ENCODE assay signal across 3 fruit fly cellular contexts in the genomic region with DNA sequence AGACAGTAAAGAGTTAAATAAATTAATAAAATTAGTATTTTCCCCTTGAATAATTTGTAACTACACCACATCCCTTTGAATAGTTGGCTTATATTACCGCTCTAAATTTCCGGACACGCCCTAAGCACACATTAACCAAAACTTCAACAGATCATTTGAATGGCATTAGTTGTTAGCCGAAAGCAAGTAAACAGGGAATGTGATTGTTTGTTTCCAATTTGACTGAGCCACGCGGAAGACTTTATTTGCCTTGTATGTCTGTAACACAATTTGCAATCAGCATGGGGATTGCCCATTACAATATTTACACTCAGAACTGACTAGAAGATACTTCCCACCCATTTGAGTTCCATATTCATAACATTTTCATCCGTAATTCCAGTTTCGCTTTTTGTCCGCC.
TF ChIP-seq lines count a peak whose summit lies in the region.

No protein-coding gene starts in this region.

- no peak for TF ChIP-seq CTCF in whole organism, embryonic (GFP tag; optimal IDR thresholded peaks at IDR 0.05; lab: Kevin White, UChicago)

TF ChIP-seq in whole organism, adult, 20 proteins besides CTCF, POLR2A, EP300 and RAD21:
- TF ChIP-seq CG12768 (GFP tag; optimal IDR thresholded peaks at IDR 0.05; lab: Kevin White, UChicago) (no peak), CG7101 (tag; optimal IDR thresholded peaks at IDR 0.05; lab: Kevin White, UChicago) (no peak), kay (GFP tag; lab: Kevin White, UChicago; ENCODE audit: borderline replicate concordance) (peak; percentile 40)
TF ChIP-seq in whole organism, adult: peak in this region for 1.

TF ChIP-seq in whole organism, embryonic, 481 proteins besides CTCF, POLR2A, EP300 and RAD21 (continues in another document):
- TF ChIP-seq CG15011 (GFP tag; optimal IDR thresholded peaks at IDR 0.05; lab: Kevin White, UChicago) (peak; percentile 46), CHES-1-like (GFP tag; optimal IDR thresholded peaks at IDR 0.05; lab: Kevin White, UChicago) (peak; percentile 16), CG18011 (GFP tag; optimal IDR thresholded peaks at IDR 0.05; lab: Kevin White, UChicago) (peak; percentile 13), CG5180 (GFP tag; optimal IDR thresholded peaks at IDR 0.05; lab: Kevin White, UChicago) (peak; percentile 12), CG7987 (GFP tag; optimal IDR thresholded peaks at IDR 0.05; lab: Kevin White, UChicago) (peak; percentile 48), sob (GFP tag; IDR thresholded peaks at IDR 0.05; lab: Robert Waterston, UW) (peak; percentile 40; the same call in 1 of the 2 replicates), sens (GFP tag; lab: Kevin White, UChicago) (peak; percentile 73), sc (optimal IDR thresholded peaks at IDR 0.05; lab: Kevin White, UChicago) (no peak), sc (GFP tag; optimal IDR thresholded peaks at IDR 0.05; lab: Kevin White, UChicago) (peak; percentile 1), CG13296 (GFP tag; optimal IDR thresholded peaks at IDR 0.05; lab: Kevin White, UChicago) (peak; percentile 77), fd3F (GFP tag; optimal IDR thresholded peaks at IDR 0.05; lab: Kevin White, UChicago) (peak; percentile 50), CG10209 (GFP tag; optimal IDR thresholded peaks at IDR 0.05; lab: Kevin White, UChicago) (peak; percentile 41), ind (GFP tag; optimal IDR thresholded peaks at IDR 0.05; lab: Kevin White, UChicago) (no peak), grau (tag; optimal IDR thresholded peaks at IDR 0.05; lab: Kevin White, UChicago) (peak; percentile 16), p53 (GFP tag; optimal IDR thresholded peaks at IDR 0.05; lab: Kevin White, UChicago) (no peak), Rfx (GFP tag; IDR thresholded peaks at IDR 0.05; lab: Robert Waterston, UW) (peak; percentile 51; the same call in 1 of the 2 replicates), CG4328 (GFP tag; optimal IDR thresholded peaks at IDR 0.05; lab: Kevin White, UChicago) (peak; percentile 4), CG7556 (GFP tag; optimal IDR thresholded peaks at IDR 0.05; lab: Kevin White, UChicago) (peak; percentile 23), Vsx1 (GFP tag; optimal IDR thresholded peaks at IDR 0.05; lab: Kevin White, UChicago) (peak; percentile 2), CG34376 (GFP tag; optimal IDR thresholded peaks at IDR 0.05; lab: Kevin White, UChicago) (peak; percentile 26), BtbVII (GFP tag; optimal IDR thresholded peaks at IDR 0.05; lab: Kevin White, UChicago) (peak; percentile 65), lab (GFP tag; optimal IDR thresholded peaks at IDR 0.05; lab: Kevin White, UChicago) (peak; percentile 53), dimm (GFP tag; IDR thresholded peaks at IDR 0.05; lab: Robert Waterston, UW) (no peak), Xrp1 (GFP tag; IDR thresholded peaks at IDR 0.05; lab: Robert Waterston, UW) (0 out of 2 replicates have a peak, but pooled peaks have one; percentile 10), Med (GFP tag; lab: Kevin White, UChicago) (peak; percentile 90), pho (GFP tag; optimal IDR thresholded peaks at IDR 0.05; lab: Kevin White, UChicago) (peak; percentile 21), CG6765 (GFP tag; optimal IDR thresholded peaks at IDR 0.05; lab: Kevin White, UChicago) (peak; percentile 60), CG14667 (GFP tag; IDR thresholded peaks at IDR 0.05; lab: Robert Waterston, UW) (no peak), HHEX (GFP tag; optimal IDR thresholded peaks at IDR 0.05; lab: Kevin White, UChicago) (peak; percentile 53), CG8290 (GFP tag; optimal IDR thresholded peaks at IDR 0.05; lab: Kevin White, UChicago) (no peak), CG8290 (tag; optimal IDR thresholded peaks at IDR 0.05; lab: Kevin White, UChicago) (peak in 1 of 2 experiments; percentile 75), mirr (GFP tag; optimal IDR thresholded peaks at IDR 0.05; lab: Kevin White, UChicago) (peak; percentile 83), CG1233 (GFP tag; optimal IDR thresholded peaks at IDR 0.05; lab: Kevin White, UChicago) (peak; percentile 7), CG10366 (GFP tag; IDR thresholded peaks at IDR 0.05; lab: Robert Waterston, UW) (no peak), CG9727 (GFP tag; optimal IDR thresholded peaks at IDR 0.05; lab: Kevin White, UChicago) (peak; percentile 24), E2f2 (GFP tag; IDR thresholded peaks at IDR 0.05; lab: Robert Waterston, UW) (peak; percentile 35), CG15514 (GFP tag; optimal IDR thresholded peaks at IDR 0.05; lab: Kevin White, UChicago) (peak; percentile 70), fd96Cb (tag; optimal IDR thresholded peaks at IDR 0.05; lab: Kevin White, UChicago) (no peak), Max (GFP tag; optimal IDR thresholded peaks at IDR 0.05; lab: Kevin White, UChicago) (no peak), CG18599 (GFP tag; optimal IDR thresholded peaks at IDR 0.05; lab: Kevin White, UChicago) (peak; percentile 48), so (GFP tag; IDR thresholded peaks at IDR 0.05; lab: Robert Waterston, UW) (0 out of 3 replicates have a peak, but pooled peaks have one; percentile 57)

TF ChIP-seq in whole organism, prepupa, 60 proteins besides CTCF, POLR2A, EP300 and RAD21:
- TF ChIP-seq CG32006 (GFP tag; optimal IDR thresholded peaks at IDR 0.05; lab: Kevin White, UChicago): no peak
- no peak for TF ChIP-seq Met (GFP tag; optimal IDR thresholded peaks at IDR 0.05; lab: Kevin White, UChicago)
- TF ChIP-seq fkh (GFP tag; optimal IDR thresholded peaks at IDR 0.05; lab: Kevin White, UChicago): peak; percentile 91
- TF ChIP-seq ss (GFP tag; optimal IDR thresholded peaks at IDR 0.05; lab: Kevin White, UChicago): no peak
- TF ChIP-seq net (GFP tag; optimal IDR thresholded peaks at IDR 0.05; lab: Kevin White, UChicago): no peak
- TF ChIP-seq CG8319 (GFP tag; optimal IDR thresholded peaks at IDR 0.05; lab: Kevin White, UChicago): no peak
